Worm (Caenorhabditis elegans): ENCODE results near the gene C43F9.4.

DNA sequence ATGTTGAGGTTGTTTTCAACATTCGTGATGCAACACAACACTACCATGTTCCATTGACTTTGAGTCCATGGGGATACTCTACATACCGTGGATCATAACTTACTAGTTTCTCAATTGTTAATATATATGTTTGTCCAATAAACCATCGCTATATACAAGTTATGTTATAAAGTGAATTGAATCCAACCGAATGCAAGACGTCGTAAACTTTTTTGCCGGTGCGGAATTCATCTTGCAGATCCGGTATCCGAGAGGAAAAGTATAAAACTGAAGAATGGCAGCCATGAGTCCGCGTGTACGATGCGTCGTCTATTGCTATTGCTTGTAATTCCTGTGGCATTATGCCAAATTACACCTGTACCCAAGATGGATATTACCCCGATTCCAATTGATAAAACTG, 19.3 kb upstream of the C43F9.4 start, which contains the start of gene R09H10.6:
- TF ChIP-seq ztf-11 (tag; optimal IDR thresholded peaks at IDR 0.05) (no peak), nhr-237 (tag; optimal IDR thresholded peaks at IDR 0.05) (no peak), unc-62 (GFP tag; optimal IDR thresholded peaks at IDR 0.05 in 1 of 2) (peak in 1 of 2 experiments; percentile 63), unc-62 (tag; optimal IDR thresholded peaks at IDR 0.05) (no peak), zip-11 (GFP tag; IDR thresholded peaks at IDR 0.05) (no peak), nhr-25 (tag; optimal IDR thresholded peaks at IDR 0.05; ENCODE audit: borderline replicate concordance, insufficient read depth) (no peak), egl-27 (tag; optimal IDR thresholded peaks at IDR 0.05) (no peak), pqm-1 (tag; optimal IDR thresholded peaks at IDR 0.05) (no peak), lsy-2 (tag; optimal IDR thresholded peaks at IDR 0.05) (no peak), D1046.2 (GFP tag; IDR thresholded peaks at IDR 0.05) (no peak), fos-1 (tag; optimal IDR thresholded peaks at IDR 0.05) (no peak), mep-1 (tag; optimal IDR thresholded peaks at IDR 0.05) (no peak), mxl-3 (GFP tag; optimal IDR thresholded peaks at IDR 0.05) (no peak), dmd-6 (GFP tag; IDR thresholded peaks at IDR 0.05) (no peak)

Data from whole organism, L4 larva.